Worm (Caenorhabditis elegans) whole organism, midembryonic: Measurements from ENCODE around the gene amdh-1.

Source experiments
- T22C8.4 ChIP-seq: fragments of 200-800 bp; sonication (Bioruptor generic); IDR thresholded peaks from 2 replicates; pipeline ENCODE4 v1.3.6; 2022; ENCODE audit warnings: missing genetic modification characterization, missing compliant biosample characterization
- cog-1 ChIP-seq: sonication (generic microtip); optimal IDR thresholded peaks from 2 replicates; lab custom pipeline; 2016; ENCODE audit warnings: missing genetic modification characterization, missing compliant biosample characterization
- flt-1 ChIP-seq: fragments of 200-800 bp; sonication (Bioruptor generic); IDR thresholded peaks from 2 replicates; pipeline ENCODE4 v1.3.6; 2022; ENCODE audit warnings: missing genetic modification characterization, missing compliant biosample characterization
- klf-2 ChIP-seq: fragments of 200-800 bp; sonication (Bioruptor generic); conservative IDR thresholded peaks from 2 replicates; pipeline ENCODE4 v1.3.6; 2022; ENCODE audit warnings: missing genetic modification reagents, missing genetic modification characterization, missing compliant biosample characterization
- med-1 ChIP-seq: sonication (generic microtip); optimal IDR thresholded peaks from 2 replicates; lab custom pipeline; 2017; ENCODE audit warnings: missing genetic modification characterization, mild to moderate bottlenecking, missing compliant biosample characterization, antibody characterized with exemption, missing genetic modification reagents; ENCODE audit not compliant: insufficient read depth
- ref-1 ChIP-seq: fragments of 200-800 bp; sonication (Bioruptor generic); conservative IDR thresholded peaks from 2 replicates; pipeline ENCODE4 v1.3.6; 2022; ENCODE audit warnings: missing genetic modification reagents, missing genetic modification characterization, missing compliant biosample characterization
- tab-1 ChIP-seq: fragments of 200-800 bp; sonication (Bioruptor generic); IDR thresholded peaks from 2 replicates; pipeline ENCODE4 v1.3.6; 2022; ENCODE audit warnings: missing genetic modification characterization, missing compliant biosample characterization
- ztf-23 ChIP-seq: fragments of 200-800 bp; sonication (Bioruptor generic); IDR thresholded peaks from 2 replicates; pipeline ENCODE4 v1.3.6; 2022; ENCODE audit warnings: missing genetic modification reagents, missing genetic modification characterization, missing compliant biosample characterization

DNA sequence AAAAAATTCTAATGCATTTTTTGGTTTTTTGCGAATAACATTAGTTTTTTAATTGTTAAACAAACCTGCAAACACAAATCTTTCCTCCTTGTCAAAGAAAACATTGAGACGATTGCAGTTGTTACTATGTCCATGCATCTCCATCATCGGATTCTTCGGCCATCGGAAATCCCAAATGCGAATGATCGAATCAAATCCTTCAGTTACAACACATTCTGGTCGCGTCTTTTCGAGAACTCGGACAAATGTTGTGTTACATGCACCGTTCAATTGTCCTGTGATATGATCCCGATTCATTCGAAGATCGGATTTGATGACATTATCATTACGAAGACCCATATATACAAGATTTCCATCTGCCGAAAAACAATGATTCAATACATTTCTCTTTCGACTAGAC, 48.7 kb downstream of the amdh-1 start:
- TF ChIP-seq ztf-23 (no peak), ref-1 (GFP tag; lab: Robert Waterston, UW) (no peak), flt-1 (GFP tag; lab: Robert Waterston, UW) (no peak), T22C8.4 (GFP tag; lab: Robert Waterston, UW) (no peak), klf-2 (GFP tag; lab: Robert Waterston, UW) (no peak), cog-1 (tag; lab: Kevin White, UChicago) (no peak), med-1 (GFP tag; lab: Kevin White, UChicago) (no peak), tab-1 (GFP tag; lab: Robert Waterston, UW) (no peak)
